Worm (Caenorhabditis elegans) whole organism, late embryonic: ENCODE data around the gene mig-17.

Experiments used
- C08G9.2 ChIP-seq: sonication (generic microtip); optimal IDR thresholded peaks from 2 replicates; lab custom pipeline; 2016; ENCODE audit warnings: mild to moderate bottlenecking, missing genetic modification characterization, moderate library complexity, missing compliant biosample characterization
- K09A11.1 ChIP-seq: sonication (generic microtip); optimal IDR thresholded peaks from 2 replicates; lab custom pipeline; 2017; ENCODE audit warnings: antibody characterized with exemption, mild to moderate bottlenecking, missing genetic modification characterization, missing compliant biosample characterization; ENCODE audit not compliant: insufficient read depth
- T23F11.4 ChIP-seq: fragments of 200-800 bp; sonication (Bioruptor generic); optimal IDR thresholded peaks from 2 replicates; lab custom pipeline; 2018; ENCODE audit warnings: mild to moderate bottlenecking, missing genetic modification characterization, missing compliant biosample characterization
- Y22D7AL.16 ChIP-seq: sonication (generic microtip); optimal IDR thresholded peaks from 2 replicates; lab custom pipeline; 2016; ENCODE audit warnings: missing genetic modification characterization, missing compliant biosample characterization
- ama-1 ChIP-seq: fragments of 150-350 bp; optimal IDR thresholded peaks from 2 replicates; lab custom pipeline; 2014
- ceh-22 ChIP-seq: sonication (generic microtip); optimal IDR thresholded peaks from 2 replicates; lab custom pipeline; 2017; ENCODE audit warnings: missing biosample characterization, missing genetic modification characterization
- ceh-30 ChIP-seq: fragments of 150-350 bp; optimal IDR thresholded peaks from 2 replicates; lab custom pipeline; 2014; ENCODE audit warnings: missing biosample characterization, missing genetic modification characterization
- ceh-31 ChIP-seq: sonication (generic microtip); optimal IDR thresholded peaks from 2 replicates; lab custom pipeline; 2016; ENCODE audit warnings: missing genetic modification characterization, missing compliant biosample characterization
- ceh-34 ChIP-seq: sonication (generic microtip); optimal IDR thresholded peaks from 2 replicates; lab custom pipeline; 2016; ENCODE audit warnings: mild to moderate bottlenecking, missing genetic modification characterization, missing compliant biosample characterization
- ceh-9 ChIP-seq: sonication (generic microtip); optimal IDR thresholded peaks from 2 replicates; lab custom pipeline; 2016; ENCODE audit warnings: mild to moderate bottlenecking, missing genetic modification characterization, inconsistent platforms, missing compliant biosample characterization
- elt-2 ChIP-seq: sonication (generic microtip); optimal IDR thresholded peaks from 2 replicates; lab custom pipeline; 2016; ENCODE audit warnings: missing genetic modification reagents, missing genetic modification characterization, missing compliant biosample characterization
- elt-4 ChIP-seq: sonication (generic microtip); optimal IDR thresholded peaks from 2 replicates; lab custom pipeline; 2016; ENCODE audit warnings: missing genetic modification characterization, missing compliant biosample characterization
- ets-4 ChIP-seq: sonication (generic microtip); optimal IDR thresholded peaks from 2 replicates; lab custom pipeline; 2016; ENCODE audit warnings: missing genetic modification characterization, missing compliant biosample characterization
- fkh-6 ChIP-seq: sonication (generic microtip); optimal IDR thresholded peaks from 2 replicates; lab custom pipeline; 2016; ENCODE audit warnings: missing genetic modification characterization, missing compliant biosample characterization
- gmeb-2 ChIP-seq: sonication (generic microtip); optimal IDR thresholded peaks from 2 replicates; lab custom pipeline; 2016; ENCODE audit warnings: missing genetic modification characterization, inconsistent platforms, missing compliant biosample characterization
- hlh-15 ChIP-seq: sonication (generic microtip); optimal IDR thresholded peaks from 2 replicates; lab custom pipeline; 2016; ENCODE audit warnings: missing genetic modification characterization, missing compliant biosample characterization
- hlh-30 ChIP-seq: sonication (generic microtip); optimal IDR thresholded peaks from 2 replicates; lab custom pipeline; 2017; ENCODE audit warnings: antibody characterized with exemption, missing genetic modification characterization, missing compliant biosample characterization; ENCODE audit not compliant: insufficient read depth
- hlh-6 ChIP-seq: sonication (generic microtip); optimal IDR thresholded peaks from 2 replicates; lab custom pipeline; 2016; ENCODE audit warnings: missing genotype, missing genetic modification characterization, missing compliant biosample characterization
- hlh-8 ChIP-seq: sonication (generic microtip); optimal IDR thresholded peaks from 2 replicates; lab custom pipeline; 2016; ENCODE audit warnings: missing genotype, missing genetic modification characterization, missing compliant biosample characterization
- lim-6 ChIP-seq: sonication (generic microtip); optimal IDR thresholded peaks from 2 replicates; lab custom pipeline; 2016; ENCODE audit warnings: missing genetic modification characterization, missing compliant biosample characterization
- mec-3 ChIP-seq: sonication (generic microtip); optimal IDR thresholded peaks from 2 replicates; lab custom pipeline; 2016; ENCODE audit warnings: borderline replicate concordance, missing genetic modification characterization, missing compliant biosample characterization
- nfya-1 ChIP-seq: sonication (generic microtip); optimal IDR thresholded peaks from 2 replicates; lab custom pipeline; 2017; ENCODE audit warnings: missing genetic modification characterization, mild to moderate bottlenecking, missing compliant biosample characterization, antibody characterized with exemption, moderate library complexity
- nhr-11 ChIP-seq: fragments of 150-350 bp; optimal IDR thresholded peaks from 2 replicates; lab custom pipeline; 2014; ENCODE audit warnings: missing biosample characterization, missing genetic modification characterization
- nhr-232 ChIP-seq: sonication (generic microtip); optimal IDR thresholded peaks from 2 replicates; lab custom pipeline; 2016; ENCODE audit warnings: missing genetic modification characterization, missing compliant biosample characterization
- npax-4 ChIP-seq: sonication (generic microtip); optimal IDR thresholded peaks from 2 replicates; lab custom pipeline; 2016; ENCODE audit warnings: missing genetic modification characterization, missing compliant biosample characterization
- odd-2 ChIP-seq: sonication (generic microtip); optimal IDR thresholded peaks from 2 replicates; lab custom pipeline; 2017; ENCODE audit warnings: antibody characterized with exemption, mild to moderate bottlenecking, missing genetic modification characterization, missing compliant biosample characterization
- pag-3 ChIP-seq: sonication (generic microtip); optimal IDR thresholded peaks from 2 replicates; lab custom pipeline; 2016; ENCODE audit warnings: missing compliant biosample characterization, missing genetic modification characterization, borderline replicate concordance
- pat-9 ChIP-seq: fragments of 200-800 bp; sonication (Bioruptor generic); optimal IDR thresholded peaks from 2 replicates; lab custom pipeline; 2018; ENCODE audit warnings: mild to moderate bottlenecking, missing genetic modification characterization, moderate library complexity, missing compliant biosample characterization
- pha-4 ChIP-seq: fragments of 150-350 bp; optimal IDR thresholded peaks from 2 replicates; lab custom pipeline; 2018; ENCODE audit warnings: missing biosample characterization, missing genetic modification reagents, missing genetic modification characterization
- pqm-1 ChIP-seq: sonication (generic microtip); optimal IDR thresholded peaks from 2 replicates; lab custom pipeline; 2016; ENCODE audit warnings: missing genetic modification characterization, missing compliant biosample characterization
- ref-2 ChIP-seq: sonication (generic microtip); optimal IDR thresholded peaks from 2 replicates; lab custom pipeline; 2016; ENCODE audit warnings: missing genetic modification characterization, missing compliant biosample characterization
- sdc-2 ChIP-seq: sonication (generic microtip); optimal IDR thresholded peaks from 2 replicates; lab custom pipeline; 2016; ENCODE audit warnings: missing genotype, missing genetic modification characterization, missing compliant biosample characterization
- sox-4 ChIP-seq: sonication (generic microtip); optimal IDR thresholded peaks from 2 replicates; lab custom pipeline; 2017; ENCODE audit warnings: mild to moderate bottlenecking, missing genetic modification characterization, inconsistent platforms, missing compliant biosample characterization
- syd-9 ChIP-seq: sonication (generic microtip); optimal IDR thresholded peaks from 2 replicates; lab custom pipeline; 2016; ENCODE audit warnings: mild to moderate bottlenecking, missing genetic modification characterization, moderate library complexity, missing compliant biosample characterization
- tbx-7 ChIP-seq: sonication (generic microtip); optimal IDR thresholded peaks from 2 replicates; lab custom pipeline; 2016; ENCODE audit warnings: missing genotype, missing genetic modification characterization, missing compliant biosample characterization
- ttx-3 ChIP-seq: sonication (generic microtip); optimal IDR thresholded peaks from 2 replicates; lab custom pipeline; 2016; ENCODE audit warnings: missing genetic modification reagents, missing genetic modification characterization, missing compliant biosample characterization
- unc-42 ChIP-seq: sonication (generic microtip); optimal IDR thresholded peaks from 2 replicates; lab custom pipeline; 2016; ENCODE audit warnings: missing genotype, missing genetic modification characterization, missing compliant biosample characterization
- unc-55 ChIP-seq: sonication (generic microtip); optimal IDR thresholded peaks from 2 replicates; lab custom pipeline; 2017; ENCODE audit warnings: missing biosample characterization, missing genetic modification reagents, missing genetic modification characterization
- zip-5 ChIP-seq: sonication (generic microtip); optimal IDR thresholded peaks from 2 replicates; lab custom pipeline; 2016; ENCODE audit warnings: missing genetic modification characterization, missing compliant biosample characterization
- ztf-16 ChIP-seq: sonication (generic microtip); optimal IDR thresholded peaks from 2 replicates; lab custom pipeline; 2017; ENCODE audit warnings: missing genetic modification characterization, missing compliant biosample characterization

The mig-17 gene

ce11 chrV:11430823-11431222, 15.7 kb upstream of the mig-17 start:
- TF ChIP-seq unc-42 (tag; lab: Kevin White, UChicago) (peak; percentile 40), ceh-9 (tag; lab: Kevin White, UChicago) (no peak)

- TF ChIP-seq hlh-30 (no peak), nhr-232 (tag; lab: Kevin White, UChicago) (no peak), Y22D7AL.16 (tag; lab: Kevin White, UChicago) (no peak), ceh-31 (no peak), pag-3 (tag; lab: Kevin White, UChicago) (no peak)
Observed at ce11 chrV:11435242-11435641, 11.2 kb upstream of the mig-17 start.

ce11 chrV:11436407-11436806, 10.1 kb upstream of the mig-17 start:
- TF ChIP-seq hlh-8 (tag; lab: Kevin White, UChicago) (no peak), unc-42 (tag; lab: Kevin White, UChicago) (peak; percentile 39)

- TF ChIP-seq ztf-16 (tag; lab: Kevin White, UChicago) = no peak
- no peak for TF ChIP-seq tbx-7 (tag; lab: Kevin White, UChicago)
- no peak for TF ChIP-seq elt-2 (tag; lab: Kevin White, UChicago)
- no peak for TF ChIP-seq sox-4 (tag; lab: Kevin White, UChicago)
- no peak for TF ChIP-seq pqm-1
- no peak for TF ChIP-seq ama-1 (lab: Kevin White, UChicago)
- no peak for TF ChIP-seq ref-2 (tag; lab: Kevin White, UChicago)
- TF ChIP-seq nhr-11 (tag; lab: Kevin White, UChicago) = no peak
- TF ChIP-seq ets-4 (tag; lab: Kevin White, UChicago) = no peak
- TF ChIP-seq ceh-31 = no peak
- no peak for TF ChIP-seq odd-2 (tag; lab: Kevin White, UChicago)
- TF ChIP-seq elt-4 (tag; lab: Kevin White, UChicago) = no peak
- TF ChIP-seq hlh-8 (tag; lab: Kevin White, UChicago) = no peak
- TF ChIP-seq npax-4 (tag; lab: Kevin White, UChicago) = no peak
- TF ChIP-seq ceh-34 (tag; lab: Kevin White, UChicago) = no peak
- no peak for TF ChIP-seq K09A11.1 (tag; lab: Kevin White, UChicago)
- TF ChIP-seq lim-6 (tag; lab: Kevin White, UChicago) = no peak
- TF ChIP-seq, all 69 proteins: peak for 0
Observed at ce11 chrV:11438464-11438863, 8.0 kb upstream of the mig-17 start, which contains the start of gene dmsr-1. Gene dmsr-1 (plus strand): TSS chrV:11438764.

DNA sequence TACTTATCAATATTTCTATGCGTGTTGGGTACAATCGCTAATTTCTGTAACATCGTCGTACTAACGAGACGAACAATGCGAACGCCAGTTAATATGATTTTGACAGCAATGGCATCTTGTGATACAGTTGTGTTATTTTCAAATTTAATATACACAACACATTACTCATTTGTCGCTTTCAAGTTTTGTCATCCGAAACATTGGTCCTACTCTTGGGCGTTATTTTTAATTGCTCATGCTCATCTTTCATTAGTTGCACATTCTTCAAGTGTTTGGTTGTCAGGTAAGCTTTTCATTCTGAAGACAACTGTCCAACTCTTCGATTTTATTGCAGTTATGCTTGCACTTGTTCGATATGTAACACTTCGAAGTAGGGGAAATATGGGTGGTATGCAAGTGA, 7.3 kb upstream of the mig-17 start:
- TF ChIP-seq sdc-2 (tag; lab: Kevin White, UChicago) (no peak), unc-55 (no peak), ttx-3 (tag; lab: Kevin White, UChicago) (no peak), nhr-11 (tag; lab: Kevin White, UChicago) (no peak), unc-42 (tag; lab: Kevin White, UChicago) (no peak), ref-2 (tag; lab: Kevin White, UChicago) (no peak), sox-4 (tag; lab: Kevin White, UChicago) (no peak), nhr-232 (tag; lab: Kevin White, UChicago) (no peak), syd-9 (no peak), ceh-30 (no peak), ceh-34 (tag; lab: Kevin White, UChicago) (no peak), ceh-22 (tag; lab: Kevin White, UChicago) (no peak)

ce11 chrV:11443503-11443902, 3.0 kb upstream of the mig-17 start, which contains the start of gene F57B7.2:
Gene F57B7.2 (minus strand): TSS chrV:11443603.
- TF ChIP-seq pat-9 (tag; lab: Kevin White, UChicago) (no peak), elt-4 (tag; lab: Kevin White, UChicago) (no peak), nhr-232 (tag; lab: Kevin White, UChicago) (no peak), pha-4 (tag; lab: Kevin White, UChicago) (no peak), nfya-1 (no peak), fkh-6 (no peak), T23F11.4 (no peak), unc-55 (no peak), mec-3 (tag; lab: Kevin White, UChicago) (no peak), ceh-9 (tag; lab: Kevin White, UChicago) (no peak), C08G9.2 (tag; lab: Kevin White, UChicago) (no peak), ama-1 (lab: Kevin White, UChicago) (no peak), gmeb-2 (tag; lab: Kevin White, UChicago) (no peak), hlh-6 (no peak), unc-42 (tag; lab: Kevin White, UChicago) (no peak), Y22D7AL.16 (tag; lab: Kevin White, UChicago) (no peak), hlh-15 (tag; lab: Kevin White, UChicago) (no peak), zip-5 (no peak), ttx-3 (tag; lab: Kevin White, UChicago) (no peak), ceh-22 (tag; lab: Kevin White, UChicago) (no peak)
